Fruit fly (Drosophila melanogaster) whole organism, prepupa: ENCODE results near the gene CG14441.

Experiments used
- CG1621 ChIP-seq: fragments of 200-800 bp; sonication (Bioruptor generic); optimal IDR thresholded peaks from 3 replicates; lab custom pipeline; 2018; ENCODE audit warnings: missing biosample characterization, mild to moderate bottlenecking, missing genetic modification characterization
- CG16779 ChIP-seq: fragments of 200-800 bp; sonication (Bioruptor generic); optimal IDR thresholded peaks from 3 replicates; lab custom pipeline; 2017; ENCODE audit warnings: missing biosample characterization, mild to moderate bottlenecking, missing genetic modification characterization
- CG31627 ChIP-seq: fragments of 200-800 bp; sonication (Bioruptor generic); optimal IDR thresholded peaks from 3 replicates; lab custom pipeline; 2016; ENCODE audit warnings: missing biosample characterization, missing genetic modification characterization
- CG32006 ChIP-seq: fragments of 200-800 bp; sonication (Bioruptor generic); optimal IDR thresholded peaks from 3 replicates; lab custom pipeline; 2017; ENCODE audit warnings: missing biosample characterization, mild to moderate bottlenecking, missing genetic modification characterization
- CG4318 ChIP-seq: fragments of 200-800 bp; sonication (Bioruptor generic); optimal IDR thresholded peaks from 3 replicates; lab custom pipeline; 2017; ENCODE audit warnings: missing biosample characterization, mild to moderate bottlenecking, missing genetic modification characterization
- Eip78C ChIP-seq: fragments of 200-800 bp; sonication (Bioruptor generic); peaks from one replicate; lab custom pipeline; 2016; ENCODE audit warnings: missing biosample characterization, missing genetic modification characterization
- Hr39 ChIP-seq: fragments of 200-800 bp; sonication (Bioruptor generic); optimal IDR thresholded peaks from 2 replicates; lab custom pipeline; 2016; ENCODE audit warnings: missing biosample characterization, missing genetic modification characterization
- Sox102F ChIP-seq: fragments of 200-800 bp; sonication (Bioruptor generic); optimal IDR thresholded peaks from 2 replicates; lab custom pipeline; 2016; ENCODE audit warnings: missing biosample characterization, mild to moderate bottlenecking, missing genetic modification characterization
- esn ChIP-seq: fragments of 200-800 bp; sonication (Bioruptor generic); optimal IDR thresholded peaks from 2 replicates; lab custom pipeline; 2016; ENCODE audit warnings: missing biosample characterization, mild to moderate bottlenecking, missing genetic modification characterization, moderate library complexity
- fd59A ChIP-seq: fragments of 200-800 bp; sonication (Bioruptor generic); optimal IDR thresholded peaks from 2 replicates; lab custom pipeline; 2017; ENCODE audit warnings: missing biosample characterization, mild to moderate bottlenecking, missing genetic modification characterization, missing genetic modification reagents
- net ChIP-seq: fragments of 200-800 bp; sonication (Bioruptor generic); optimal IDR thresholded peaks from 3 replicates; lab custom pipeline; 2016; ENCODE audit warnings: missing biosample characterization, missing genetic modification characterization
- svp ChIP-seq: fragments of 200-800 bp; sonication (Bioruptor generic); peaks from one replicate; lab custom pipeline; 2016; ENCODE audit warnings: missing biosample characterization, missing genetic modification characterization

DNA sequence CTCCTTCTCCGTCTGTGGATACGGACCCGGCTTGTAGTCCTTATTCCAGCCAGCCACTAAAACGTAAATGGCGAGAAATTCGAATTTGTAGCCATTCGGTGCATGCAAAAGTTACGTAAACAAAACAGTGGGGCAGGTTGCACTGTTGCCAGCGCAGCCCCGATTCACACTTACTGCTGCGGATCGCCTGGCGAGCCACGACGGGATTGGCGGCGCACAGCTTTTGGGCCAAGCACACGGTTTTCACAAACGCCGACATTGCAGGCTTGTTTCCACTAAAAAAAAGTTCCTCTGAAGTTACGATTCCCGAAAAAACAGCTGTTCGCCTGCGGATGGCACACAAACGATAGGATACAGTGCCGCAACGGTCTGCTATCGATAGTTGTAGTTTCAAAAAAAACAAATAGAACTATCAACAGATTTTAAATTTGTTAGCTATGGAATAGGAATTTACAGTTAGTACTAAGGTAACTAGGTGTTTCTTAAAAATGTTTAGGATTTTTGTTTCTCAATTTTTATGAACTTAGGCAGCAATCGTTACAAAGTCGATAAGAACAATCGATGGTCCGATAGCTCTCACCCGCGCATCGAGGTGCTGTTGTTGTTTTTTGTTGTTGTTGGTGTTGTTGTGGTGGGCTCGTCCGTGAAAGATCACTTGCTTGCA is 21.4 kb upstream of the CG14441 start, which contains the start of gene Fum1:
- TF ChIP-seq CG4318 = no peak
- TF ChIP-seq CG16779 (tag; lab: Kevin White, UChicago) = no peak
- peak; percentile 5 for TF ChIP-seq CG31627 (GFP tag; lab: Kevin White, UChicago)
- TF ChIP-seq Hr39 (GFP tag; lab: Kevin White, UChicago) = no peak
- peak; percentile 38 for TF ChIP-seq esn
- TF ChIP-seq CG1621 (tag; lab: Kevin White, UChicago) = no peak
- TF ChIP-seq net (GFP tag; lab: Kevin White, UChicago) = no peak
- TF ChIP-seq Eip78C = no peak
- TF ChIP-seq svp = no peak
- no peak for TF ChIP-seq CG32006
- no peak for TF ChIP-seq fd59A (GFP tag; lab: Kevin White, UChicago)
- TF ChIP-seq Sox102F (GFP tag; lab: Kevin White, UChicago) = no peak
